Fruit fly (Drosophila melanogaster) whole organism, adult: Measurements from ENCODE around the gene CG10041.

Source experiments
- CG11617 ChIP-seq: fragments of 200-800 bp; sonication (Bioruptor generic); optimal IDR thresholded peaks from 2 replicates; lab custom pipeline; 2017; ENCODE audit warnings: mild to moderate bottlenecking, missing biosample characterization, missing genetic modification reagents, missing genetic modification characterization
- CG14711 ChIP-seq: fragments of 200-800 bp; sonication (Bioruptor generic); optimal IDR thresholded peaks from 2 replicates; lab custom pipeline; 2018; ENCODE audit warnings: missing biosample characterization, mild to moderate bottlenecking, missing genetic modification characterization, moderate library complexity
- CG1620 ChIP-seq: fragments of 200-800 bp; sonication (Bioruptor generic); optimal IDR thresholded peaks from 2 replicates; lab custom pipeline; 2016; ENCODE audit warnings: missing biosample characterization, missing genetic modification characterization
- CG33017 ChIP-seq: fragments of 200-800 bp; sonication (Bioruptor generic); optimal IDR thresholded peaks from 2 replicates; lab custom pipeline; 2018; ENCODE audit warnings: missing biosample characterization, mild to moderate bottlenecking, missing genetic modification characterization, moderate library complexity
- CG7101 ChIP-seq: fragments of 200-800 bp; sonication (Bioruptor generic); optimal IDR thresholded peaks from 2 replicates; lab custom pipeline; 2018; ENCODE audit warnings: missing biosample characterization, mild to moderate bottlenecking, missing genetic modification characterization, moderate library complexity
- Clk ChIP-seq: fragments of 200-800 bp; sonication (Bioruptor generic); optimal IDR thresholded peaks from 2 replicates; lab custom pipeline; 2017; ENCODE audit warnings: missing biosample characterization, missing genetic modification characterization
- Hr96 ChIP-seq: fragments of 200-800 bp; sonication (Bioruptor generic); optimal IDR thresholded peaks from 2 replicates; lab custom pipeline; 2016; ENCODE audit warnings: missing biosample characterization, missing genetic modification characterization
- Mnt ChIP-seq: fragments of 200-800 bp; sonication (Bioruptor generic); optimal IDR thresholded peaks from 2 replicates; lab custom pipeline; 2016; ENCODE audit warnings: missing biosample characterization, mild to moderate bottlenecking, missing genetic modification characterization
- bab1 ChIP-seq: fragments of 200-800 bp; sonication (Bioruptor generic); optimal IDR thresholded peaks from 3 replicates; lab custom pipeline; 2019; ENCODE audit warnings: missing biosample characterization, mild to moderate bottlenecking, missing genetic modification characterization, moderate library complexity
- kay ChIP-seq: fragments of 200-800 bp; sonication (Bioruptor generic); peaks from one replicate; lab custom pipeline; 2016; ENCODE audit warnings: missing biosample characterization, missing genetic modification characterization, borderline replicate concordance
- ovo ChIP-seq: fragments of 200-800 bp; sonication (Bioruptor generic); optimal IDR thresholded peaks from 2 replicates; lab custom pipeline; 2016; ENCODE audit warnings: missing biosample characterization, missing genetic modification characterization
- toe ChIP-seq: fragments of 200-800 bp; sonication (Bioruptor generic); optimal IDR thresholded peaks from 2 replicates; lab custom pipeline; 2016; ENCODE audit warnings: missing biosample characterization, missing genetic modification characterization

DNA sequence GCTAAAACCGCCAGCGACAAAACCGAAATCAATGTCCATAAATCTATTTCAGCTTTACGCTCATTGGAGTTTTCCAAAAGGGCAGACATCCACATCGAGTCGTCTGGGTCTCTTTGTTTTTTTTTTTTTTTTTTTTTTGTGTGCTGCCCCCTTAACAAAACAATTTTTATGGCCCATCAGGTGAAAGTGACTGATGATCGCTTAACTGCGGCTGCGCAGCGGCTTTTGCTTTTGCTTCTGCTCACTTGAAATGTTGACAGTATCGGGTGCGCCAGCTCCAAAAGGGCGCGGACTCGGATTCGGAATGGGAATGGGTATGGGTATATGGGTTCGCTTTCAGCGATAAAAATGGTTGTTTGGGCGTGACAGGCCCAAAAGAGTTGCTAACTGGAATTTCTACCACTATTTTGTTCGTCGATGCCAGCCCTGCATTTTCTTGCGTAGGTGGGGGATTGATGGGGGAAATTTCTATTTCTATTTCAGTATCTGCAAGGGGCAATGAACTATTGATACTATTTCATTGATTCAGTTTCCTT lies 10.1 kb upstream of the CG10041 start:
- TF ChIP-seq CG11617 (GFP tag; lab: Kevin White, UChicago) (no peak), CG7101 (tag; lab: Kevin White, UChicago) (no peak), CG14711 (tag; lab: Kevin White, UChicago) (no peak), Mnt (GFP tag; lab: Kevin White, UChicago) (no peak), ovo (GFP tag; lab: Kevin White, UChicago) (no peak), Clk (GFP tag; lab: Kevin White, UChicago) (no peak), kay (GFP tag; lab: Kevin White, UChicago) (no peak), CG33017 (tag; lab: Kevin White, UChicago) (no peak), toe (GFP tag; lab: Kevin White, UChicago) (no peak), Hr96 (GFP tag; lab: Kevin White, UChicago) (no peak), bab1 (GFP tag; lab: Kevin White, UChicago) (no peak), CG1620 (GFP tag; lab: Kevin White, UChicago) (no peak)
